Worm (Caenorhabditis elegans) whole organism, L3 larva: ENCODE data around the gene C17H12.5.

ENCODE experiments used
- R02D3.7 ChIP-seq: fragments of 150-350 bp; optimal IDR thresholded peaks from 2 replicates; lab custom pipeline; 2014; ENCODE audit warnings: missing biosample characterization, missing genetic modification characterization
- ZK546.5 ChIP-seq: sonication (generic microtip); optimal IDR thresholded peaks from 2 replicates; lab custom pipeline; 2017; ENCODE audit warnings: missing biosample characterization, missing genetic modification characterization
- aly-2 ChIP-seq: fragments of 150-350 bp; optimal IDR thresholded peaks from 2 replicates; lab custom pipeline; 2014; ENCODE audit warnings: missing biosample characterization, missing genetic modification characterization
- ama-1 ChIP-seq: fragments of 150-350 bp; optimal IDR thresholded peaks from 2 replicates; lab custom pipeline; 2018
- ceh-16 ChIP-seq: sonication (generic microtip); optimal IDR thresholded peaks from 2 replicates; lab custom pipeline; 2017; ENCODE audit warnings: missing biosample characterization, missing genetic modification characterization
- ceh-28 ChIP-seq: fragments of 150-350 bp; optimal IDR thresholded peaks from 2 replicates; lab custom pipeline; 2014; ENCODE audit warnings: missing biosample characterization, missing genetic modification reagents, missing genetic modification characterization
- ceh-82 ChIP-seq: fragments of 150-350 bp; optimal IDR thresholded peaks from 2 replicates; lab custom pipeline; 2014; ENCODE audit warnings: missing biosample characterization, missing genetic modification characterization
- ceh-9 ChIP-seq: sonication (generic microtip); optimal IDR thresholded peaks from 2 replicates; lab custom pipeline; 2018; ENCODE audit warnings: missing biosample characterization, missing genetic modification characterization
- daf-12 ChIP-seq: fragments of 150-350 bp; optimal IDR thresholded peaks from 2 replicates; lab custom pipeline; 2014; ENCODE audit warnings: missing biosample characterization, missing genetic modification reagents, missing genetic modification characterization
- egl-27 ChIP-seq: sonication (generic microtip); optimal IDR thresholded peaks from 4 replicates; lab custom pipeline; 2017; ENCODE audit warnings: missing biosample characterization, missing genetic modification reagents, missing genetic modification characterization
- egl-5 ChIP-seq: fragments of 150-350 bp; optimal IDR thresholded peaks from 2 replicates; lab custom pipeline; 2017; ENCODE audit warnings: missing biosample characterization, missing genetic modification reagents, missing genetic modification characterization, inconsistent platforms
- elt-1 ChIP-seq: fragments of 150-350 bp; optimal IDR thresholded peaks from 2 replicates; lab custom pipeline; 2014; ENCODE audit warnings: missing biosample characterization, missing genetic modification characterization
- elt-2 ChIP-seq: sonication (generic microtip); optimal IDR thresholded peaks from 2 replicates; lab custom pipeline; 2016; ENCODE audit warnings: missing genetic modification reagents, mild to moderate bottlenecking, missing genetic modification characterization, missing compliant biosample characterization
- elt-3 ChIP-seq, 3 experiments: fragments of 150-350 bp in 1 of 3; sonication (generic microtip) in 2 of 3; optimal IDR thresholded peaks; 2 replicates in 2 of 3; 4 replicates in 1 of 3; lab custom pipeline; 2014 to 2017; ENCODE audit warnings: missing biosample characterization in 3 of 3, missing genetic modification characterization in 3 of 3
- eor-1 ChIP-seq, 2 experiments: fragments of 150-350 bp; optimal IDR thresholded peaks; 2 replicates each; lab custom pipeline; 2014 to 2018; ENCODE audit warnings: missing biosample characterization in 2 of 2, missing genetic modification characterization in 2 of 2
- fkh-10 ChIP-seq: sonication (generic microtip); optimal IDR thresholded peaks from 2 replicates; lab custom pipeline; 2017; ENCODE audit warnings: missing biosample characterization, missing genetic modification reagents, missing genetic modification characterization
- fkh-2 ChIP-seq: fragments of 150-350 bp; optimal IDR thresholded peaks from 2 replicates; lab custom pipeline; 2014; ENCODE audit warnings: missing biosample characterization, missing genetic modification reagents, missing genetic modification characterization
- fos-1 ChIP-seq: fragments of 150-350 bp; optimal IDR thresholded peaks from 2 replicates; lab custom pipeline; 2014; ENCODE audit warnings: missing biosample characterization, missing genetic modification characterization
- hmg-11 ChIP-seq: sonication (generic microtip); optimal IDR thresholded peaks from 2 replicates; lab custom pipeline; 2016; ENCODE audit warnings: missing genetic modification characterization, missing compliant biosample characterization
- jun-1 ChIP-seq: fragments of 150-350 bp; optimal IDR thresholded peaks from 2 replicates; lab custom pipeline; 2014; ENCODE audit warnings: missing biosample characterization, missing genetic modification reagents, missing genetic modification characterization
- lin-15B ChIP-seq: fragments of 150-350 bp; optimal IDR thresholded peaks from 2 replicates; lab custom pipeline; 2014; ENCODE audit warnings: missing biosample characterization, missing genetic modification characterization
- lin-39 ChIP-seq: fragments of 150-350 bp; optimal IDR thresholded peaks from 2 replicates; lab custom pipeline; 2018; ENCODE audit warnings: missing biosample characterization, missing genetic modification reagents, missing genetic modification characterization
- lsy-12 ChIP-seq: sonication (generic microtip); optimal IDR thresholded peaks from 2 replicates; lab custom pipeline; 2016; ENCODE audit warnings: mild to moderate bottlenecking, missing genetic modification characterization, missing compliant biosample characterization
- mdl-1 ChIP-seq: fragments of 150-350 bp; optimal IDR thresholded peaks from 2 replicates; lab custom pipeline; 2014; ENCODE audit warnings: missing biosample characterization, missing genetic modification characterization
- mml-1 ChIP-seq: fragments of 150-350 bp; sonication (generic microtip); optimal IDR thresholded peaks from 3 replicates; lab custom pipeline; 2014; ENCODE audit warnings: missing biosample characterization, missing genetic modification characterization
- nfya-1 ChIP-seq: sonication (generic microtip); optimal IDR thresholded peaks from 2 replicates; lab custom pipeline; 2017; ENCODE audit warnings: missing genetic modification characterization, mild to moderate bottlenecking, missing compliant biosample characterization, antibody characterized with exemption, moderate library complexity; ENCODE audit not compliant: insufficient read depth
- nhr-11 ChIP-seq: fragments of 150-350 bp; optimal IDR thresholded peaks from 2 replicates; lab custom pipeline; 2014; ENCODE audit warnings: missing biosample characterization, missing genetic modification characterization
- nhr-12 ChIP-seq: fragments of 150-350 bp; optimal IDR thresholded peaks from 2 replicates; lab custom pipeline; 2014; ENCODE audit warnings: missing biosample characterization, missing genetic modification characterization
- nhr-23 ChIP-seq: fragments of 150-350 bp; optimal IDR thresholded peaks from 2 replicates; lab custom pipeline; 2014; ENCODE audit warnings: missing biosample characterization, missing genetic modification reagents, missing genetic modification characterization
- nhr-237 ChIP-seq: fragments of 150-350 bp; optimal IDR thresholded peaks from 2 replicates; lab custom pipeline; 2014; ENCODE audit warnings: missing biosample characterization, missing genetic modification characterization
- nhr-25 ChIP-seq: sonication (generic microtip); optimal IDR thresholded peaks from 2 replicates; lab custom pipeline; 2017; ENCODE audit warnings: missing biosample characterization, missing genetic modification characterization
- nhr-28 ChIP-seq: fragments of 150-350 bp; optimal IDR thresholded peaks from 2 replicates; lab custom pipeline; 2014; ENCODE audit warnings: missing biosample characterization, missing genetic modification characterization
- nhr-43 ChIP-seq: sonication (generic microtip); optimal IDR thresholded peaks from 2 replicates; lab custom pipeline; 2016; ENCODE audit warnings: mild to moderate bottlenecking, missing genetic modification characterization, missing compliant biosample characterization; ENCODE audit not compliant: poor library complexity, severe bottlenecking
- nhr-67 ChIP-seq: fragments of 150-350 bp; optimal IDR thresholded peaks from 2 replicates; lab custom pipeline; 2014; ENCODE audit warnings: missing biosample characterization, missing genetic modification characterization
- nhr-76 ChIP-seq: fragments of 150-350 bp; sonication (generic microtip); optimal IDR thresholded peaks from 5 replicates; lab custom pipeline; 2014; ENCODE audit warnings: missing biosample characterization, missing genetic modification characterization
- nhr-77 ChIP-seq: fragments of 150-350 bp; optimal IDR thresholded peaks from 2 replicates; lab custom pipeline; 2014; ENCODE audit warnings: missing biosample characterization, missing genetic modification characterization
- pha-4 ChIP-seq: fragments of 150-350 bp; optimal IDR thresholded peaks from 2 replicates; lab custom pipeline; 2014; ENCODE audit warnings: missing biosample characterization, missing genetic modification reagents, missing genetic modification characterization
- pqm-1 ChIP-seq: fragments of 150-350 bp; optimal IDR thresholded peaks from 2 replicates; lab custom pipeline; 2017; ENCODE audit warnings: missing biosample characterization, missing genetic modification characterization, inconsistent platforms
- sea-2 ChIP-seq: fragments of 150-350 bp; sonication (generic microtip); optimal IDR thresholded peaks from 4 replicates; lab custom pipeline; 2014; ENCODE audit warnings: missing biosample characterization, missing genetic modification reagents, missing genetic modification characterization
- skn-1 ChIP-seq: fragments of 150-350 bp; optimal IDR thresholded peaks from 2 replicates; lab custom pipeline; 2014; ENCODE audit warnings: missing biosample characterization, missing genetic modification characterization
- snpc-4 ChIP-seq: fragments of 150-350 bp; optimal IDR thresholded peaks from 2 replicates; lab custom pipeline; 2014; ENCODE audit warnings: missing biosample characterization, missing genetic modification characterization
- tbx-2 ChIP-seq: sonication (generic microtip); optimal IDR thresholded peaks from 2 replicates; lab custom pipeline; 2016; ENCODE audit warnings: mild to moderate bottlenecking, missing genetic modification characterization, missing compliant biosample characterization
- unc-39 ChIP-seq: sonication (generic microtip); optimal IDR thresholded peaks from 4 replicates; lab custom pipeline; 2017; ENCODE audit warnings: missing biosample characterization, missing genetic modification characterization
- unc-62 ChIP-seq: fragments of 150-350 bp; sonication (generic microtip); optimal IDR thresholded peaks from 4 replicates; lab custom pipeline; 2014; ENCODE audit warnings: missing biosample characterization, missing genetic modification reagents, missing genetic modification characterization
- zag-1 ChIP-seq: fragments of 150-350 bp; optimal IDR thresholded peaks from 2 replicates; lab custom pipeline; 2014; ENCODE audit warnings: missing biosample characterization, missing genetic modification characterization
- ztf-11 ChIP-seq: fragments of 150-350 bp; optimal IDR thresholded peaks from 2 replicates; lab custom pipeline; 2014; ENCODE audit warnings: missing biosample characterization, missing genetic modification characterization
- ztf-4 ChIP-seq: fragments of 150-350 bp; optimal IDR thresholded peaks from 2 replicates; lab custom pipeline; 2014; ENCODE audit warnings: missing biosample characterization, missing genetic modification characterization

Gene C17H12.5

ce11 chrIV:6789950-6790349 lies 27.5 kb downstream of the C17H12.5 start:
- TF ChIP-seq nhr-77 (tag; lab: Kevin White, UChicago): no peak
- TF ChIP-seq, all 47 proteins: peak for 0

- TF ChIP-seq nhr-43: peak; percentile 14
- TF ChIP-seq ceh-16 (tag; lab: Kevin White, UChicago): no peak
- TF ChIP-seq eor-1 (tag; optimal IDR thresholded peaks at IDR 0.05; lab: Kevin White, UChicago): no peak
- peak; percentile 54 for TF ChIP-seq snpc-4 (tag; lab: Kevin White, UChicago)
- peak; percentile 49 for TF ChIP-seq pqm-1 (tag; lab: Kevin White, UChicago)
- peak; percentile 63 for TF ChIP-seq lin-39 (tag; lab: Kevin White, UChicago)
- peak; percentile 79 for TF ChIP-seq pha-4 (tag; lab: Kevin White, UChicago)
- peak; percentile 59 for TF ChIP-seq lsy-12 (tag; lab: Kevin White, UChicago)
- peak; percentile 14 for TF ChIP-seq skn-1 (tag; lab: Kevin White, UChicago)
- TF ChIP-seq nhr-25 (tag; lab: Kevin White, UChicago): peak; percentile 32
- TF ChIP-seq nfya-1 (tag; lab: Kevin White, UChicago): peak; percentile 85
- peak; percentile 52 for TF ChIP-seq lin-15B (tag; lab: Kevin White, UChicago)
- TF ChIP-seq nhr-23: peak; percentile 52
- no peak for TF ChIP-seq elt-1 (tag; lab: Kevin White, UChicago)
- peak; percentile 89 for TF ChIP-seq hmg-11 (tag; lab: Kevin White, UChicago)
- TF ChIP-seq elt-2 (tag; lab: Kevin White, UChicago): peak; percentile 60
- TF ChIP-seq egl-5: peak; percentile 57
- TF ChIP-seq ceh-82 (tag; lab: Kevin White, UChicago): no peak
- peak; percentile 17 for TF ChIP-seq zag-1
- TF ChIP-seq tbx-2 (tag; lab: Kevin White, UChicago): peak; percentile 4
- TF ChIP-seq ceh-28 (tag; lab: Kevin White, UChicago): peak; percentile 45
Measured at ce11 chrIV:6785873-6786272, 31.6 kb downstream of the C17H12.5 start.

ce11 chrIV:6785151-6785550 lies 32.3 kb downstream of the C17H12.5 start, which contains the start of gene dyci-1:
TSS of gene dyci-1 (minus strand) at chrIV:6785272.
- TF ChIP-seq mdl-1 (tag; lab: Kevin White, UChicago) (no peak), nhr-25 (tag; lab: Kevin White, UChicago) (peak; percentile 30), ztf-4 (no peak), zag-1 (no peak), lsy-12 (tag; lab: Kevin White, UChicago) (no peak), nhr-28 (tag; lab: Kevin White, UChicago) (no peak), elt-3 (tag; optimal IDR thresholded peaks at IDR 0.05; lab: Kevin White, UChicago) (no peak), fos-1 (no peak), skn-1 (tag; lab: Kevin White, UChicago) (no peak), nhr-237 (no peak), jun-1 (tag; lab: Kevin White, UChicago) (no peak), tbx-2 (tag; lab: Kevin White, UChicago) (no peak), nfya-1 (tag; lab: Kevin White, UChicago) (peak; percentile 32), nhr-77 (tag; lab: Kevin White, UChicago) (no peak), ceh-28 (tag; lab: Kevin White, UChicago) (peak; percentile 17), fkh-2 (no peak), pqm-1 (tag; lab: Kevin White, UChicago) (no peak), nhr-76 (tag; lab: Kevin White, UChicago) (no peak), sea-2 (GFP tag; lab: Kevin White, UChicago) (no peak), egl-5 (no peak), unc-39 (tag; lab: Kevin White, UChicago) (no peak), elt-1 (tag; lab: Kevin White, UChicago) (no peak), egl-27 (tag; lab: Kevin White, UChicago) (no peak), mml-1 (tag; lab: Kevin White, UChicago) (no peak), nhr-43 (no peak), ceh-82 (tag; lab: Kevin White, UChicago) (no peak), fkh-10 (GFP tag; lab: Kevin White, UChicago) (no peak), aly-2 (no peak), ceh-16 (tag; lab: Kevin White, UChicago) (no peak), R02D3.7 (tag; lab: Kevin White, UChicago) (no peak), nhr-11 (tag; lab: Kevin White, UChicago) (no peak), daf-12 (tag; lab: Kevin White, UChicago) (no peak), lin-39 (tag; lab: Kevin White, UChicago) (no peak), ztf-11 (no peak), snpc-4 (tag; lab: Kevin White, UChicago) (peak; percentile 13), nhr-67 (tag; lab: Kevin White, UChicago) (no peak), lin-15B (tag; lab: Kevin White, UChicago) (peak; percentile 30), elt-2 (tag; lab: Kevin White, UChicago) (peak; percentile 22), unc-62 (GFP tag; lab: Kevin White, UChicago) (no peak), hmg-11 (tag; lab: Kevin White, UChicago) (no peak), ZK546.5 (tag; lab: Kevin White, UChicago) (no peak), nhr-12 (tag; lab: Kevin White, UChicago) (no peak), nhr-23 (no peak), pha-4 (tag; lab: Kevin White, UChicago) (peak; percentile 87), ama-1 (lab: Kevin White, UChicago) (no peak), ceh-9 (no peak), eor-1 (tag; optimal IDR thresholded peaks at IDR 0.05; lab: Kevin White, UChicago) (no peak)
